Fruit fly (Drosophila melanogaster) whole organism, embryonic: ENCODE results near the gene Tsp29Fa.

ENCODE experiments used
- Awh ChIP-seq: fragments of 200-800 bp; sonication (Bioruptor generic); IDR thresholded peaks from 2 replicates; pipeline ENCODE4, ENCODE4 v1.3.6; 2022; ENCODE audit warnings: missing biosample characterization, missing genetic modification characterization
- B-H1 ChIP-seq: fragments of 200-800 bp; sonication (Bioruptor generic); IDR thresholded peaks from 3 replicates; pipeline ENCODE4 v1.3.6; 2022; ENCODE audit warnings: missing biosample characterization, missing genetic modification characterization
- CG10267 ChIP-seq: fragments of 200-800 bp; sonication (Bioruptor generic); optimal IDR thresholded peaks from 2 replicates; lab custom pipeline; 2018; ENCODE audit warnings: missing biosample characterization, mild to moderate bottlenecking, missing genetic modification characterization, moderate library complexity
- CG10565 ChIP-seq: fragments of 200-800 bp; sonication (Bioruptor generic); optimal IDR thresholded peaks from 3 replicates; lab custom pipeline; 2016; ENCODE audit warnings: missing biosample characterization, mild to moderate bottlenecking, missing genetic modification characterization
- CG11456 ChIP-seq: fragments of 200-800 bp; sonication (Bioruptor generic); IDR thresholded peaks from 3 replicates; pipeline ENCODE4 v1.3.6; 2022; ENCODE audit warnings: missing biosample characterization, missing genetic modification characterization
- CG12391 ChIP-seq: fragments of 200-800 bp; sonication (Bioruptor generic); optimal IDR thresholded peaks from 3 replicates; lab custom pipeline; 2018; ENCODE audit warnings: missing biosample characterization, mild to moderate bottlenecking, missing genetic modification characterization, moderate library complexity
- CG13123 ChIP-seq: fragments of 200-800 bp; sonication (Bioruptor generic); optimal IDR thresholded peaks from 2 replicates; lab custom pipeline; 2016; ENCODE audit warnings: missing biosample characterization, missing genetic modification characterization
- CG14710 ChIP-seq: fragments of 200-800 bp; sonication (Bioruptor generic); optimal IDR thresholded peaks from 3 replicates; lab custom pipeline; 2019; ENCODE audit warnings: missing biosample characterization, mild to moderate bottlenecking, missing genetic modification characterization, moderate library complexity
- CG15479 ChIP-seq: fragments of 200-800 bp; sonication (Bioruptor generic); optimal IDR thresholded peaks from 3 replicates; lab custom pipeline; 2019; ENCODE audit warnings: missing biosample characterization, mild to moderate bottlenecking, missing genetic modification characterization, moderate library complexity
- CG1603 ChIP-seq: fragments of 200-800 bp; sonication (Bioruptor generic); optimal IDR thresholded peaks from 2 replicates; lab custom pipeline; 2019; ENCODE audit warnings: missing biosample characterization, mild to moderate bottlenecking, missing genetic modification characterization, moderate library complexity
- CG17186 ChIP-seq: fragments of 200-800 bp; sonication (Bioruptor generic); optimal IDR thresholded peaks from 3 replicates; lab custom pipeline; 2017; ENCODE audit warnings: missing biosample characterization, missing genetic modification reagents, missing genetic modification characterization
- CG4360 ChIP-seq: fragments of 200-800 bp; sonication (Bioruptor generic); IDR thresholded peaks from 2 replicates; pipeline ENCODE4 v1.3.6; 2022; ENCODE audit warnings: missing biosample characterization, missing genetic modification characterization
- CG6175 ChIP-seq: fragments of 200-800 bp; sonication (Bioruptor generic); IDR thresholded peaks from 3 replicates; pipeline ENCODE4 v1.3.6; 2022; ENCODE audit warnings: missing biosample characterization, missing genetic modification characterization
- CG6683 ChIP-seq: fragments of 200-800 bp; sonication (Bioruptor generic); optimal IDR thresholded peaks from 2 replicates; lab custom pipeline; 2017; ENCODE audit warnings: missing biosample characterization, mild to moderate bottlenecking, missing genetic modification characterization, missing genetic modification reagents
- CG7786 ChIP-seq: fragments of 200-800 bp; sonication (Bioruptor generic); optimal IDR thresholded peaks from 2 replicates; lab custom pipeline; 2016; ENCODE audit warnings: missing biosample characterization, missing genetic modification characterization
- D ChIP-seq, 2 experiments: fragments of 200-800 bp in 1 of 2; fragments of >200 bp in 1 of 2; sonication (Bioruptor generic) in 1 of 2; optimal IDR thresholded peaks; 2 replicates in 1 of 2; 3 replicates in 1 of 2; lab custom pipeline; 2017; ENCODE audit warnings: mild to moderate bottlenecking in 1 of 2, missing biosample characterization in 1 of 2, missing genetic modification characterization in 1 of 2, missing genetic modification reagents in 1 of 2
- D19A ChIP-seq: fragments of 200-800 bp; optimal IDR thresholded peaks from 3 replicates; lab custom pipeline; 2019; ENCODE audit warnings: missing biosample characterization, mild to moderate bottlenecking, missing genetic modification characterization, moderate library complexity
- Dad ChIP-seq: fragments of 200-800 bp; sonication (Bioruptor generic); optimal IDR thresholded peaks from 3 replicates; lab custom pipeline; 2016; ENCODE audit warnings: missing biosample characterization, missing genetic modification characterization
- Ets65A ChIP-seq: fragments of 200-800 bp; sonication (Bioruptor generic); peaks from one replicate; lab custom pipeline; 2016; ENCODE audit warnings: missing biosample characterization, missing genetic modification characterization
- GATAe ChIP-seq: fragments of 200-800 bp; sonication (Bioruptor generic); conservative IDR thresholded peaks from 2 replicates; pipeline ENCODE4 v1.3.6; 2022; ENCODE audit warnings: missing biosample characterization, missing genetic modification characterization
- H15 ChIP-seq: fragments of 200-800 bp; sonication (Bioruptor generic); IDR thresholded peaks from 3 replicates; pipeline ENCODE4 v1.3.6; 2022; ENCODE audit warnings: missing biosample characterization, missing genetic modification characterization
- HLH54F ChIP-seq: fragments of 200-800 bp; sonication (Bioruptor generic); optimal IDR thresholded peaks from 3 replicates; lab custom pipeline; 2016; ENCODE audit warnings: missing biosample characterization, missing genetic modification characterization
- Hand ChIP-seq: fragments of 200-800 bp; sonication (Bioruptor generic); optimal IDR thresholded peaks from 2 replicates; lab custom pipeline; 2017; ENCODE audit warnings: mild to moderate bottlenecking, missing biosample characterization, missing genetic modification reagents, missing genetic modification characterization
- Hr3 ChIP-seq: fragments of 200-800 bp; sonication (Bioruptor generic); optimal IDR thresholded peaks from 3 replicates; lab custom pipeline; 2016; ENCODE audit warnings: missing biosample characterization, missing genetic modification characterization
- Hr51 ChIP-seq, 2 experiments: fragments of 200-800 bp; sonication (Bioruptor generic); optimal IDR thresholded peaks; 2 replicates in 1 of 2; 3 replicates in 1 of 2; lab custom pipeline; 2016 to 2018; ENCODE audit warnings: missing biosample characterization in 2 of 2, missing genetic modification characterization in 2 of 2, mild to moderate bottlenecking in 1 of 2, moderate library complexity in 1 of 2
- Jarid2 ChIP-seq: fragments of 200-800 bp; sonication (Bioruptor generic); optimal IDR thresholded peaks from 3 replicates; lab custom pipeline; 2017; ENCODE audit warnings: mild to moderate bottlenecking, missing biosample characterization, missing genetic modification reagents, missing genetic modification characterization
- Mes4 ChIP-seq: fragments of 200-800 bp; sonication (Bioruptor generic); optimal IDR thresholded peaks from 2 replicates; lab custom pipeline; 2016; ENCODE audit warnings: missing biosample characterization, missing genetic modification characterization
- NFAT ChIP-seq: fragments of 200-800 bp; sonication (Bioruptor generic); IDR thresholded peaks from 2 replicates; pipeline ENCODE4 v1.3.6; 2022; ENCODE audit warnings: missing biosample characterization, missing genetic modification characterization
- Nf-YA ChIP-seq: fragments of 200-800 bp; sonication (Bioruptor generic); IDR thresholded peaks from 2 replicates; pipeline ENCODE4 v1.3.6; 2022; ENCODE audit warnings: missing biosample characterization, missing genetic modification characterization
- Sry-δ ChIP-seq: fragments of 200-800 bp; sonication (Bioruptor generic); optimal IDR thresholded peaks from 2 replicates; lab custom pipeline; 2016; ENCODE audit warnings: missing biosample characterization, missing genetic modification characterization
- abd-A ChIP-seq: fragments of 200-800 bp; sonication (Bioruptor generic); optimal IDR thresholded peaks from 3 replicates; lab custom pipeline; 2019; ENCODE audit warnings: missing biosample characterization, mild to moderate bottlenecking, missing genetic modification characterization, moderate library complexity
- al ChIP-seq: fragments of 200-800 bp; sonication (Bioruptor generic); IDR thresholded peaks from 2 replicates; pipeline ENCODE4 v1.3.6; 2022; ENCODE audit warnings: missing biosample characterization, missing genetic modification characterization
- aop ChIP-seq: fragments of 200-800 bp; sonication (Bioruptor generic); IDR thresholded peaks from 2 replicates; pipeline ENCODE4 v1.3.6; 2022; ENCODE audit warnings: missing biosample characterization, missing genetic modification characterization
- cato ChIP-seq: fragments of 200-800 bp; sonication (Bioruptor generic); optimal IDR thresholded peaks from 2 replicates; lab custom pipeline; 2016; ENCODE audit warnings: missing biosample characterization, missing genetic modification characterization, borderline replicate concordance
- dpn ChIP-seq, 2 experiments: fragments of 200-800 bp; sonication (Bioruptor generic); optimal IDR thresholded peaks; 3 replicates each; lab custom pipeline; 2016; ENCODE audit warnings: missing biosample characterization in 2 of 2, missing genetic modification characterization in 2 of 2
- gce ChIP-seq: fragments of 200-800 bp; sonication (Bioruptor generic); IDR thresholded peaks from 3 replicates; pipeline ENCODE4 v1.3.6; 2022; ENCODE audit warnings: missing biosample characterization, missing genetic modification characterization
- grau ChIP-seq: fragments of 200-800 bp; optimal IDR thresholded peaks from 3 replicates; lab custom pipeline; 2019; ENCODE audit warnings: missing biosample characterization, mild to moderate bottlenecking, missing genetic modification characterization, moderate library complexity
- h ChIP-seq: fragments of >200 bp; optimal IDR thresholded peaks from 2 replicates; lab custom pipeline; 2017
- hb ChIP-seq: fragments of 200-800 bp; sonication (Bioruptor generic); IDR thresholded peaks from 3 replicates; pipeline ENCODE4 v1.3.6; 2022; ENCODE audit warnings: missing biosample characterization, missing genetic modification characterization; ENCODE audit not compliant: partially characterized antibody
- hkb ChIP-seq, 2 experiments: fragments of 200-800 bp in 1 of 2; fragments of >200 bp in 1 of 2; sonication (Bioruptor generic) in 1 of 2; IDR thresholded peaks in 1 of 2; optimal IDR thresholded peaks in 1 of 2; 2 replicates each; pipeline versions ENCODE4 v1.3.6 to Lab custom; 2017 to 2022; ENCODE audit warnings: missing biosample characterization in 1 of 2, missing genetic modification characterization in 1 of 2
- kni ChIP-seq: fragments of 200-800 bp; sonication (Bioruptor generic); optimal IDR thresholded peaks from 3 replicates; lab custom pipeline; 2017; ENCODE audit warnings: mild to moderate bottlenecking, missing biosample characterization, missing genetic modification reagents, missing genetic modification characterization
- lmd ChIP-seq: fragments of 200-800 bp; sonication (Bioruptor generic); IDR thresholded peaks from 2 replicates; pipeline ENCODE4 v1.3.6; 2022; ENCODE audit warnings: missing biosample characterization, missing genetic modification characterization
- nmo ChIP-seq: fragments of 200-800 bp; sonication (Bioruptor generic); optimal IDR thresholded peaks from 2 replicates; lab custom pipeline; 2018; ENCODE audit warnings: missing biosample characterization, mild to moderate bottlenecking, missing genetic modification characterization, moderate library complexity
- pnt ChIP-seq: fragments of 200-800 bp; sonication (Bioruptor generic); optimal IDR thresholded peaks from 3 replicates; lab custom pipeline; 2016; ENCODE audit warnings: missing biosample characterization, missing genetic modification characterization
- sqz ChIP-seq: fragments of 200-800 bp; sonication (Bioruptor generic); optimal IDR thresholded peaks from 3 replicates; lab custom pipeline; 2018; ENCODE audit warnings: missing biosample characterization, mild to moderate bottlenecking, missing genetic modification characterization
- tio ChIP-seq: fragments of 200-800 bp; sonication (Bioruptor generic); optimal IDR thresholded peaks from 2 replicates; lab custom pipeline; 2017; ENCODE audit warnings: missing biosample characterization, missing genetic modification characterization, inconsistent platforms
- tx ChIP-seq: fragments of 200-800 bp; sonication (Bioruptor generic); optimal IDR thresholded peaks from 2 replicates; lab custom pipeline; 2016; ENCODE audit warnings: missing biosample characterization, missing genetic modification characterization
- wdn ChIP-seq: fragments of 200-800 bp; sonication (Bioruptor generic); IDR thresholded peaks from 2 replicates; pipeline ENCODE4 v1.3.6; 2022; ENCODE audit warnings: missing biosample characterization, missing genetic modification characterization

Tsp29Fa gene

DNA sequence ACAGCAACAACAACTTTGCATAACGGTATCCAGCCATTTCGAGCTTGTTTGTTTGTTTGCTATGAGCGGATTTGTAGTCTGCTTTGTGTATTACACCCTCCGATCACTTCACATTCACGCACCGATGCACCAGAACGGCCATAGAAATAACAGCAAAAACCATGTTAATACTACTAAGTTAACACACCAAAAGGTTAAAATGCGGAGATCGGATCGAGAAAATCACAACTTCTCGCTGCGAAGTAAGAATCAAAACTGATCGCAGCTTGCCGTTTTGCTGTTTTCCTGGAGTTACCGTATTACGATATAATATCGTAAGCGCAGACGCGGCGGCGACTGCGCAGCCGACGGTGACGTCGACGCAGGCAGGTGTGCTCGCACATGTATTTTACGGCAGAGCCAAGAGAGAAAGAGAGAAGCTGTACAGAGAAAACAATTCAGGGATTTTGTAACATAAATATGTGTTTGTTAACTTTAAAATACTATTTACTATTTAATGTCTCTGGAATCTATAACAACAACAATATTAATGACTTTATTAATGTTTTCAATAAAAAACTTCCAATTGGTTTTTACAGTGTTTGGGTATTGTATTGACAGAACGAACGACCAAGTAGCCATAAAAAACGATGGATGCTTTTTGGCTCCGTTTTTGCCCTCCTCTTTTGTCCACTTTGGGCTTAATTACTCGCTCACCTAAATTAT is 51.0 kb downstream of the Tsp29Fa start, which contains the start of gene CG13101 (continued):
- TF ChIP-seq H15 (GFP tag; lab: Robert Waterston, UW) = peak; percentile 89
- TF ChIP-seq CG11456 (GFP tag; lab: Robert Waterston, UW) = no peak; the same call in 1 of the 3 replicates
- TF ChIP-seq Hand (GFP tag; lab: Kevin White, UChicago) = peak; percentile 74
- TF ChIP-seq D (optimal IDR thresholded peaks at IDR 0.05; lab: Kevin White, UChicago) = no peak
- TF ChIP-seq D (GFP tag; optimal IDR thresholded peaks at IDR 0.05; lab: Kevin White, UChicago) = peak; percentile 89
- TF ChIP-seq CG17186 (GFP tag; lab: Kevin White, UChicago) = no peak
- TF ChIP-seq kni (GFP tag; lab: Kevin White, UChicago) = no peak
- TF ChIP-seq CG12391 (tag; lab: Kevin White, UChicago) = peak; percentile 96
- no peak for TF ChIP-seq hb (GFP tag; lab: Robert Waterston, UW)
- TF ChIP-seq CG1603 (tag; lab: Kevin White, UChicago) = peak; percentile 81
- peak; percentile 92 for TF ChIP-seq sqz (GFP tag; lab: Kevin White, UChicago)
- TF ChIP-seq Hr51 (GFP tag; optimal IDR thresholded peaks at IDR 0.05; lab: Kevin White, UChicago) = peak; percentile 86 to 94
- peak; percentile 62 for TF ChIP-seq CG4360 (GFP tag; lab: Robert Waterston, UW)
- TF ChIP-seq dpn (GFP tag; optimal IDR thresholded peaks at IDR 0.05; lab: Kevin White, UChicago) = peak; percentile 86 to 91
- TF ChIP-seq al (GFP tag; lab: Robert Waterston, UW) = peak; percentile 89
- peak; percentile 84 for TF ChIP-seq Ets65A (GFP tag; lab: Kevin White, UChicago)
- peak; percentile 49; the same call in 1 of the 2 replicates for TF ChIP-seq GATAe
- TF ChIP-seq CG7786 (GFP tag; lab: Kevin White, UChicago) = peak; percentile 83
- TF ChIP-seq HLH54F = peak; percentile 78
- peak; percentile 91 for TF ChIP-seq CG14710 (tag; lab: Kevin White, UChicago)
- TF ChIP-seq Hr3 (GFP tag; lab: Kevin White, UChicago) = peak; percentile 90
- TF ChIP-seq CG10565 (GFP tag; lab: Kevin White, UChicago) = peak; percentile 61
- TF ChIP-seq hkb (optimal IDR thresholded peaks at IDR 0.05; lab: Kevin White, UChicago) = no peak
- TF ChIP-seq hkb (GFP tag; IDR thresholded peaks at IDR 0.05; lab: Robert Waterston, UW) = peak; percentile 95
- peak; percentile 91 for TF ChIP-seq tio
- TF ChIP-seq grau = peak; percentile 94
- TF ChIP-seq abd-A (tag; lab: Kevin White, UChicago) = peak; percentile 24
- TF ChIP-seq h (lab: Kevin White, UChicago) = no peak
- TF ChIP-seq CG10267 (tag; lab: Kevin White, UChicago) = peak; percentile 89
- TF ChIP-seq Mes4 (GFP tag; lab: Kevin White, UChicago) = peak; percentile 71
- TF ChIP-seq Jarid2 (GFP tag; lab: Kevin White, UChicago) = peak; percentile 78
- peak; percentile 61 for TF ChIP-seq tx (GFP tag; lab: Kevin White, UChicago)
- peak; percentile 76 for TF ChIP-seq cato (GFP tag; lab: Kevin White, UChicago)
- peak; percentile 58 for TF ChIP-seq pnt (GFP tag; lab: Kevin White, UChicago)
- peak; percentile 95 for TF ChIP-seq nmo (GFP tag; lab: Kevin White, UChicago)
- peak; percentile 95 for TF ChIP-seq Awh (GFP tag; lab: Robert Waterston, UW)
- TF ChIP-seq aop = no peak
- peak; percentile 87; the same call in 2 of the 3 replicates for TF ChIP-seq CG6175
- TF ChIP-seq CG15479 (GFP tag; lab: Kevin White, UChicago) = peak; percentile 1
- TF ChIP-seq CG6683 (GFP tag; lab: Kevin White, UChicago) = peak; percentile 87
- TF ChIP-seq Nf-YA (GFP tag; lab: Robert Waterston, UW) = peak; percentile 83
- peak; percentile 91 for TF ChIP-seq lmd (GFP tag; lab: Robert Waterston, UW)
- TF ChIP-seq CG13123 (GFP tag; lab: Kevin White, UChicago) = peak; percentile 79
- TF ChIP-seq gce (GFP tag; lab: Robert Waterston, UW) = peak; percentile 93
- TF ChIP-seq Dad (GFP tag; lab: Kevin White, UChicago) = peak; percentile 71
- peak; percentile 90 for TF ChIP-seq wdn
- TF ChIP-seq Sry-δ (GFP tag; lab: Kevin White, UChicago) = peak; percentile 42
- TF ChIP-seq D19A = peak; percentile 80
- TF ChIP-seq NFAT = peak; percentile 86
- TF ChIP-seq B-H1 (GFP tag; lab: Robert Waterston, UW) = peak; percentile 91
